Worm (Caenorhabditis elegans) whole organism, L1 larva: ENCODE results near the gene C24D10.4.

Experiments
- C04F5.9 ChIP-seq: sonication (generic microtip); optimal IDR thresholded peaks from 2 replicates; lab custom pipeline; 2016; ENCODE audit warnings: missing genetic modification characterization, missing compliant biosample characterization
- C16A3.4 ChIP-seq: fragments of 150-350 bp; optimal IDR thresholded peaks from 2 replicates; lab custom pipeline; 2014; ENCODE audit warnings: missing biosample characterization, missing genetic modification characterization
- C34B4.2 ChIP-seq: sonication (generic microtip); optimal IDR thresholded peaks from 2 replicates; lab custom pipeline; 2017; ENCODE audit warnings: mild to moderate bottlenecking, missing genetic modification characterization, missing compliant biosample characterization
- Y116A8C.19 ChIP-seq: sonication (generic microtip); optimal IDR thresholded peaks from 2 replicates; lab custom pipeline; 2016; ENCODE audit warnings: missing compliant biosample characterization, missing genetic modification characterization, borderline replicate concordance
- aly-2 ChIP-seq: fragments of 150-350 bp; optimal IDR thresholded peaks from 2 replicates; lab custom pipeline; 2014; ENCODE audit warnings: missing biosample characterization, missing genetic modification characterization
- blmp-1 ChIP-seq: fragments of 150-350 bp; optimal IDR thresholded peaks from 2 replicates; lab custom pipeline; 2014; ENCODE audit warnings: missing biosample characterization, missing genetic modification characterization
- ceh-63 ChIP-seq: fragments of 200-800 bp; sonication (Bioruptor generic); optimal IDR thresholded peaks from 2 replicates; lab custom pipeline; 2018; ENCODE audit warnings: mild to moderate bottlenecking, missing genetic modification characterization, missing compliant biosample characterization
- ceh-8 ChIP-seq: fragments of 200-800 bp; sonication (Bioruptor generic); optimal IDR thresholded peaks from 2 replicates; lab custom pipeline; 2018; ENCODE audit warnings: mild to moderate bottlenecking, missing genetic modification characterization, moderate library complexity, missing compliant biosample characterization
- ces-1 ChIP-seq: fragments of 150-350 bp; optimal IDR thresholded peaks from 2 replicates; lab custom pipeline; 2014; ENCODE audit warnings: missing biosample characterization, missing genetic modification reagents, missing genetic modification characterization
- elt-3 ChIP-seq, 6 experiments: fragments of 150-350 bp in 1 of 6; sonication (generic microtip); optimal IDR thresholded peaks; 2 replicates each; lab custom pipeline; 2017 to 2018; ENCODE audit warnings: missing biosample characterization in 6 of 6, missing genetic modification characterization in 6 of 6, inconsistent platforms in 1 of 6
- fkh-10 ChIP-seq: sonication (generic microtip); optimal IDR thresholded peaks from 2 replicates; lab custom pipeline; 2017; ENCODE audit warnings: missing biosample characterization, missing genetic modification reagents, missing genetic modification characterization
- fkh-4 ChIP-seq: sonication (generic microtip); optimal IDR thresholded peaks from 2 replicates; lab custom pipeline; 2016; ENCODE audit warnings: missing compliant biosample characterization, missing genetic modification characterization, borderline replicate concordance
- hlh-17 ChIP-seq: fragments of 200-800 bp; sonication (Bioruptor generic); optimal IDR thresholded peaks from 2 replicates; lab custom pipeline; 2018; ENCODE audit warnings: missing genetic modification characterization, mild to moderate bottlenecking, missing compliant biosample characterization, moderate library complexity, borderline replicate concordance
- hlh-4 ChIP-seq: sonication (generic microtip); optimal IDR thresholded peaks from 2 replicates; lab custom pipeline; 2016; ENCODE audit warnings: mild to moderate bottlenecking, missing genetic modification characterization, missing compliant biosample characterization
- jun-1 ChIP-seq: fragments of 150-350 bp; optimal IDR thresholded peaks from 2 replicates; lab custom pipeline; 2014; ENCODE audit warnings: missing biosample characterization, missing genetic modification reagents, missing genetic modification characterization
- lin-14 ChIP-seq: fragments of 200-800 bp; sonication (Bioruptor generic); optimal IDR thresholded peaks from 2 replicates; lab custom pipeline; 2018; ENCODE audit warnings: mild to moderate bottlenecking, missing genetic modification characterization, moderate library complexity, missing compliant biosample characterization
- lin-15B ChIP-seq: fragments of 150-350 bp; sonication (generic microtip); optimal IDR thresholded peaks from 3 replicates; lab custom pipeline; 2014; ENCODE audit warnings: missing biosample characterization, missing genetic modification characterization
- lin-35 ChIP-seq, 2 experiments: fragments of 150-350 bp; optimal IDR thresholded peaks; 2 replicates each; lab custom pipeline; 2014; ENCODE audit warnings: missing biosample characterization in 2 of 2, missing genetic modification characterization in 2 of 2, missing genetic modification reagents in 2 of 2
- lsy-2 ChIP-seq, 2 experiments: fragments of 150-350 bp; optimal IDR thresholded peaks; 2 replicates each; lab custom pipeline; 2014; ENCODE audit warnings: missing biosample characterization in 2 of 2, missing genetic modification characterization in 2 of 2
- mab-9 ChIP-seq: fragments of 200-800 bp; sonication (Bioruptor generic); IDR thresholded peaks from 2 replicates; pipeline ENCODE4 v1.3.6; 2022; ENCODE audit warnings: missing genetic modification reagents, missing genetic modification characterization, missing compliant biosample characterization
- mdl-1 ChIP-seq, 2 experiments: fragments of 150-350 bp; optimal IDR thresholded peaks; 2 replicates each; lab custom pipeline; 2014 to 2017; ENCODE audit warnings: missing biosample characterization in 2 of 2, missing genetic modification characterization in 2 of 2, inconsistent platforms in 1 of 2
- nhr-11 ChIP-seq: fragments of 150-350 bp; optimal IDR thresholded peaks from 2 replicates; lab custom pipeline; 2014; ENCODE audit warnings: missing biosample characterization, missing genetic modification characterization
- nhr-12 ChIP-seq: sonication (generic microtip); optimal IDR thresholded peaks from 2 replicates; lab custom pipeline; 2017; ENCODE audit warnings: missing biosample characterization, missing genetic modification characterization
- nhr-19 ChIP-seq: fragments of 200-800 bp; sonication (Bioruptor generic); conservative IDR thresholded peaks from 2 replicates; pipeline ENCODE4 v1.3.6; 2022; ENCODE audit warnings: missing genetic modification characterization, missing compliant biosample characterization
- nhr-20 ChIP-seq: sonication (generic microtip); optimal IDR thresholded peaks from 2 replicates; lab custom pipeline; 2016; ENCODE audit warnings: mild to moderate bottlenecking, missing genetic modification characterization, missing compliant biosample characterization
- nhr-47 ChIP-seq: sonication (generic microtip); optimal IDR thresholded peaks from 2 replicates; lab custom pipeline; 2016; ENCODE audit warnings: mild to moderate bottlenecking, missing genetic modification characterization, moderate library complexity, missing compliant biosample characterization
- nhr-71 ChIP-seq: sonication (generic microtip); optimal IDR thresholded peaks from 2 replicates; lab custom pipeline; 2016; ENCODE audit warnings: mild to moderate bottlenecking, missing genetic modification characterization, moderate library complexity, missing compliant biosample characterization
- nhr-76 ChIP-seq: sonication (generic microtip); optimal IDR thresholded peaks from 2 replicates; lab custom pipeline; 2017; ENCODE audit warnings: missing biosample characterization, missing genetic modification characterization
- nhr-77 ChIP-seq: fragments of 150-350 bp; optimal IDR thresholded peaks from 2 replicates; lab custom pipeline; 2014; ENCODE audit warnings: missing biosample characterization, missing genetic modification characterization
- nhr-84 ChIP-seq: sonication (generic microtip); optimal IDR thresholded peaks from 2 replicates; lab custom pipeline; 2017; ENCODE audit warnings: missing biosample characterization, missing genetic modification characterization
- nhr-85 ChIP-seq: sonication (generic microtip); peaks from one replicate; lab custom pipeline; 2016; ENCODE audit warnings: missing genetic modification characterization, inconsistent platforms, missing compliant biosample characterization
- nhr-90 ChIP-seq: sonication (generic microtip); optimal IDR thresholded peaks from 2 replicates; lab custom pipeline; 2016; ENCODE audit warnings: mild to moderate bottlenecking, missing genetic modification characterization, missing compliant biosample characterization; ENCODE audit not compliant: poor library complexity
- pqm-1 ChIP-seq: sonication (generic microtip); optimal IDR thresholded peaks from 3 replicates; lab custom pipeline; 2017; ENCODE audit warnings: missing biosample characterization, missing genetic modification characterization
- skn-1 ChIP-seq: fragments of 150-350 bp; optimal IDR thresholded peaks from 2 replicates; lab custom pipeline; 2014; ENCODE audit warnings: missing biosample characterization, missing genetic modification characterization
- snpc-4 ChIP-seq: fragments of 150-350 bp; optimal IDR thresholded peaks from 2 replicates; lab custom pipeline; 2014; ENCODE audit warnings: missing biosample characterization, missing genetic modification characterization
- snu-23 ChIP-seq: sonication (generic microtip); optimal IDR thresholded peaks from 2 replicates; lab custom pipeline; 2016; ENCODE audit warnings: missing genetic modification characterization, missing compliant biosample characterization
- sup-37 ChIP-seq: fragments of 200-800 bp; sonication (Bioruptor generic); optimal IDR thresholded peaks from 2 replicates; lab custom pipeline; 2018; ENCODE audit warnings: mild to moderate bottlenecking, missing genetic modification characterization, missing compliant biosample characterization
- unc-130 ChIP-seq: fragments of 150-350 bp; optimal IDR thresholded peaks from 2 replicates; lab custom pipeline; 2017; ENCODE audit warnings: missing biosample characterization, missing genetic modification characterization, inconsistent platforms
- unc-86 ChIP-seq: sonication (generic microtip); optimal IDR thresholded peaks from 2 replicates; lab custom pipeline; 2016; ENCODE audit warnings: missing genetic modification characterization, missing compliant biosample characterization
- xbp-1 ChIP-seq: sonication (generic microtip); optimal IDR thresholded peaks from 2 replicates; lab custom pipeline; 2016; ENCODE audit warnings: missing genetic modification characterization, missing compliant biosample characterization
- ztf-4 ChIP-seq: fragments of 150-350 bp; optimal IDR thresholded peaks from 2 replicates; lab custom pipeline; 2014; ENCODE audit warnings: missing biosample characterization, missing genetic modification characterization

C24D10.4 gene

ce11 chrIV:5137809-5138208 is 22.5 kb upstream of the C24D10.4 start (continued):
- TF ChIP-seq C16A3.4 (tag; lab: Kevin White, UChicago) (no peak), Y116A8C.19 (no peak), jun-1 (tag; lab: Kevin White, UChicago) (no peak), ceh-8 (no peak)

ce11 chrIV:5139189-5139588 is 21.1 kb upstream of the C24D10.4 start:
- TF ChIP-seq xbp-1 (tag; lab: Kevin White, UChicago) (no peak), pqm-1 (tag; lab: Kevin White, UChicago) (no peak), nhr-12 (tag; lab: Kevin White, UChicago) (no peak), jun-1 (tag; lab: Kevin White, UChicago) (no peak), sup-37 (GFP tag; lab: Kevin White, UChicago) (no peak), ceh-63 (GFP tag; lab: Kevin White, UChicago) (no peak), hlh-17 (GFP tag; lab: Kevin White, UChicago) (no peak), nhr-71 (tag; lab: Kevin White, UChicago) (peak; percentile 26), nhr-77 (tag; lab: Kevin White, UChicago) (no peak), fkh-4 (no peak), nhr-20 (tag; lab: Kevin White, UChicago) (no peak), C04F5.9 (no peak), fkh-10 (GFP tag; lab: Kevin White, UChicago) (peak; percentile 73), snu-23 (GFP tag; lab: Kevin White, UChicago) (no peak), C34B4.2 (tag; lab: Kevin White, UChicago) (no peak), lin-14 (GFP tag; lab: Kevin White, UChicago) (peak; percentile 68), hlh-4 (tag; lab: Kevin White, UChicago) (no peak), unc-86 (tag; lab: Kevin White, UChicago) (no peak), lin-35 (GFP tag; optimal IDR thresholded peaks at IDR 0.05; lab: Kevin White, UChicago) (no peak), mab-9 (no peak), nhr-84 (no peak), lsy-2 (tag; optimal IDR thresholded peaks at IDR 0.05; lab: Kevin White, UChicago) (peak in 1 of 2 experiments; percentile 15), aly-2 (tag; lab: Kevin White, UChicago) (no peak), lin-15B (tag; lab: Kevin White, UChicago) (no peak), Y116A8C.19 (no peak), nhr-19 (GFP tag; lab: Robert Waterston, UW) (no peak)

- TF ChIP-seq mdl-1 (tag; optimal IDR thresholded peaks at IDR 0.05; lab: Kevin White, UChicago) (no peak), lin-14 (GFP tag; lab: Kevin White, UChicago) (peak; percentile 60), ces-1 (no peak), elt-3 (tag; optimal IDR thresholded peaks at IDR 0.05; lab: Kevin White, UChicago) (peak in 3 of 6 experiments; percentile 37 to 73 (median 53)), nhr-85 (tag; lab: Kevin White, UChicago) (peak; percentile 86), unc-130 (tag; lab: Kevin White, UChicago) (no peak), skn-1 (tag; lab: Kevin White, UChicago) (no peak), hlh-4 (tag; lab: Kevin White, UChicago) (no peak), lsy-2 (tag; optimal IDR thresholded peaks at IDR 0.05; lab: Kevin White, UChicago) (no peak), nhr-11 (no peak), nhr-47 (tag; lab: Kevin White, UChicago) (peak; percentile 24), xbp-1 (tag; lab: Kevin White, UChicago) (no peak), aly-2 (tag; lab: Kevin White, UChicago) (no peak), ztf-4 (no peak), ceh-63 (GFP tag; lab: Kevin White, UChicago) (no peak), snpc-4 (tag; lab: Kevin White, UChicago) (no peak), blmp-1 (tag; lab: Kevin White, UChicago) (peak; percentile 35), nhr-90 (no peak), nhr-76 (tag; lab: Kevin White, UChicago) (no peak), snu-23 (GFP tag; lab: Kevin White, UChicago) (peak; percentile 12)
These were observed 20.4 kb upstream of the C24D10.4 start for ce11 chrIV:5139972-5140371.
